Comparison of ENCODE assay signal across 6 worm cellular contexts in genomic region chrV:483289-483795, ce11.
TF ChIP-seq lines count a peak whose summit lies in the region.

Gene nhr-130 (minus strand): TSS chrV:483339.

TF ChIP-seq in whole organism, L1 larva, 84 proteins besides CTCF, POLR2A, EP300 and RAD21 (continues in another document):
- TF ChIP-seq lin-13 (GFP tag; optimal IDR thresholded peaks at IDR 0.05; lab: Kevin White, UChicago) (no peak), nhr-47 (tag; optimal IDR thresholded peaks at IDR 0.05; lab: Kevin White, UChicago) (no peak), ceh-90 (tag; optimal IDR thresholded peaks at IDR 0.05; lab: Kevin White, UChicago) (no peak), hlh-4 (tag; optimal IDR thresholded peaks at IDR 0.05; lab: Kevin White, UChicago) (no peak), Y116A8C.19 (tag; optimal IDR thresholded peaks at IDR 0.05; lab: Kevin White, UChicago; ENCODE audit: borderline replicate concordance) (no peak), mep-1 (tag; optimal IDR thresholded peaks at IDR 0.05; lab: Kevin White, UChicago) (no peak), efl-1 (optimal IDR thresholded peaks at IDR 0.05; lab: Kevin White, UChicago) (no peak), efl-1 (GFP tag; optimal IDR thresholded peaks at IDR 0.05 in 1 of 2; lab: Kevin White, UChicago) (no peak), elt-2 (tag; optimal IDR thresholded peaks at IDR 0.05; lab: Kevin White, UChicago) (peak; percentile 78), pax-3 (tag; optimal IDR thresholded peaks at IDR 0.05; lab: Kevin White, UChicago) (no peak), tlp-1 (tag; optimal IDR thresholded peaks at IDR 0.05; lab: Kevin White, UChicago) (peak; percentile 28), lin-14 (GFP tag; optimal IDR thresholded peaks at IDR 0.05; lab: Kevin White, UChicago) (peak; percentile 12), vab-15 (tag; optimal IDR thresholded peaks at IDR 0.05; lab: Kevin White, UChicago) (no peak), zag-1 (tag; optimal IDR thresholded peaks at IDR 0.05; lab: Kevin White, UChicago) (no peak), lsy-2 (tag; optimal IDR thresholded peaks at IDR 0.05; lab: Kevin White, UChicago) (no peak), xbp-1 (tag; optimal IDR thresholded peaks at IDR 0.05; lab: Kevin White, UChicago) (no peak)

TF ChIP-seq in whole organism, L2 larva, 48 proteins besides CTCF, POLR2A, EP300 and RAD21 (continues in another document):
- TF ChIP-seq nhr-77 (tag; optimal IDR thresholded peaks at IDR 0.05; lab: Kevin White, UChicago): no peak
- no peak for TF ChIP-seq peb-1 (tag; optimal IDR thresholded peaks at IDR 0.05; lab: Kevin White, UChicago)
- no peak for TF ChIP-seq unc-62 (GFP tag; optimal IDR thresholded peaks at IDR 0.05; lab: Kevin White, UChicago)
- peak; percentile 62 for TF ChIP-seq fos-1 (tag; optimal IDR thresholded peaks at IDR 0.05; lab: Kevin White, UChicago)
- TF ChIP-seq ztf-4 (tag; optimal IDR thresholded peaks at IDR 0.05; lab: Kevin White, UChicago): no peak
- TF ChIP-seq C34F6.9 (tag; optimal IDR thresholded peaks at IDR 0.05; lab: Kevin White, UChicago): no peak
- TF ChIP-seq blmp-1 (tag; optimal IDR thresholded peaks at IDR 0.05; lab: Kevin White, UChicago; ENCODE audit: insufficient read depth): no peak
- no peak for TF ChIP-seq Y55F3AM.14 (GFP tag; optimal IDR thresholded peaks at IDR 0.05; lab: Kevin White, UChicago)
- TF ChIP-seq gmeb-1 (tag; optimal IDR thresholded peaks at IDR 0.05; lab: Kevin White, UChicago): peak; percentile 23
- TF ChIP-seq ceh-16 (tag; optimal IDR thresholded peaks at IDR 0.05; lab: Kevin White, UChicago): no peak
- TF ChIP-seq sma-9 (GFP tag; optimal IDR thresholded peaks at IDR 0.05; lab: Kevin White, UChicago): peak; percentile 35
- TF ChIP-seq sma-9 (tag; optimal IDR thresholded peaks at IDR 0.05; lab: Kevin White, UChicago): no peak
- TF ChIP-seq nhr-6 (tag; optimal IDR thresholded peaks at IDR 0.05; lab: Kevin White, UChicago): no peak
- no peak for TF ChIP-seq crh-2 (tag; optimal IDR thresholded peaks at IDR 0.05; lab: Kevin White, UChicago)
- TF ChIP-seq nhr-10 (tag; optimal IDR thresholded peaks at IDR 0.05; lab: Kevin White, UChicago): no peak
- no peak for TF ChIP-seq nhr-129 (tag; optimal IDR thresholded peaks at IDR 0.05; lab: Kevin White, UChicago)

TF ChIP-seq in whole organism, L3 larva, 47 proteins besides CTCF, POLR2A, EP300 and RAD21:
- TF ChIP-seq pqm-1 (tag; optimal IDR thresholded peaks at IDR 0.05; lab: Kevin White, UChicago): peak; percentile 77
- no peak for TF ChIP-seq mml-1 (tag; optimal IDR thresholded peaks at IDR 0.05; lab: Kevin White, UChicago)
- no peak for TF ChIP-seq daf-12 (tag; optimal IDR thresholded peaks at IDR 0.05; lab: Kevin White, UChicago)
- peak; percentile 20 for TF ChIP-seq pha-4 (tag; optimal IDR thresholded peaks at IDR 0.05; lab: Kevin White, UChicago)
- TF ChIP-seq elt-2 (tag; optimal IDR thresholded peaks at IDR 0.05; lab: Kevin White, UChicago): peak; percentile 90

TF ChIP-seq in whole organism, L4 larva, 104 proteins besides CTCF, POLR2A, EP300 and RAD21:
- TF ChIP-seq pqm-1 (tag; optimal IDR thresholded peaks at IDR 0.05; lab: Kevin White, UChicago) (peak; percentile 81), dve-1 (tag; optimal IDR thresholded peaks at IDR 0.05; lab: Kevin White, UChicago; ENCODE audit: insufficient read depth) (peak; percentile 65), nhr-102 (tag; optimal IDR thresholded peaks at IDR 0.05; lab: Kevin White, UChicago) (peak; percentile 1), php-3 (GFP tag; IDR thresholded peaks at IDR 0.05; lab: Robert Waterston, UW) (peak; percentile 80), aha-1 (tag; lab: Kevin White, UChicago) (peak; percentile 46), dmd-6 (GFP tag; IDR thresholded peaks at IDR 0.05; lab: Robert Waterston, UW) (peak; percentile 57), hmg-1.1 (GFP tag; IDR thresholded peaks at IDR 0.05; lab: Robert Waterston, UW) (no peak), unc-62 (GFP tag; optimal IDR thresholded peaks at IDR 0.05 in 1 of 2; lab: Kevin White, UChicago) (no peak), unc-62 (tag; optimal IDR thresholded peaks at IDR 0.05; lab: Kevin White, UChicago) (no peak), nhr-77 (tag; optimal IDR thresholded peaks at IDR 0.05; lab: Kevin White, UChicago) (peak; percentile 48), nhr-28 (tag; optimal IDR thresholded peaks at IDR 0.05; lab: Kevin White, UChicago) (peak; percentile 91), hlh-11 (tag; optimal IDR thresholded peaks at IDR 0.05; lab: Kevin White, UChicago) (peak; percentile 31), ceh-20 (GFP tag; IDR thresholded peaks at IDR 0.05; lab: Robert Waterston, UW) (no peak), daf-16 (GFP tag; optimal IDR thresholded peaks at IDR 0.05; lab: Kevin White, UChicago) (no peak), daf-16 (tag; optimal IDR thresholded peaks at IDR 0.05; lab: Kevin White, UChicago) (peak; percentile 86), nhr-76 (tag; optimal IDR thresholded peaks at IDR 0.05; lab: Kevin White, UChicago) (no peak), cey-2 (tag; optimal IDR thresholded peaks at IDR 0.05; lab: Kevin White, UChicago; ENCODE audit: borderline replicate concordance, insufficient read depth) (no peak)

TF ChIP-seq in whole organism, late embryonic, 69 proteins besides CTCF, POLR2A, EP300 and RAD21:
- no peak for TF ChIP-seq pag-3 (tag; optimal IDR thresholded peaks at IDR 0.05; lab: Kevin White, UChicago; ENCODE audit: borderline replicate concordance)
- TF ChIP-seq K02D7.2 (tag; optimal IDR thresholded peaks at IDR 0.05; lab: Kevin White, UChicago): no peak
- TF ChIP-seq ahr-1 (tag; optimal IDR thresholded peaks at IDR 0.05; lab: Kevin White, UChicago): no peak
- no peak for TF ChIP-seq fkh-10 (GFP tag; optimal IDR thresholded peaks at IDR 0.05; lab: Kevin White, UChicago)
- no peak for TF ChIP-seq T23F11.4 (GFP tag; optimal IDR thresholded peaks at IDR 0.05; lab: Kevin White, UChicago)
- TF ChIP-seq elt-2 (tag; optimal IDR thresholded peaks at IDR 0.05; lab: Kevin White, UChicago): peak; percentile 59
- no peak for TF ChIP-seq sdc-2 (tag; optimal IDR thresholded peaks at IDR 0.05; lab: Kevin White, UChicago)
- no peak for TF ChIP-seq pha-2 (tag; optimal IDR thresholded peaks at IDR 0.05; lab: Kevin White, UChicago)

TF ChIP-seq in whole organism, young adult, 124 proteins besides CTCF, POLR2A, EP300 and RAD21:
- TF ChIP-seq egl-18 (GFP tag; IDR thresholded peaks at IDR 0.05; lab: Robert Waterston, UW) (no peak), Y56A3A.18 (GFP tag; IDR thresholded peaks at IDR 0.05; lab: Robert Waterston, UW) (no peak), B0261.1 (tag; optimal IDR thresholded peaks at IDR 0.05; lab: Kevin White, UChicago) (no peak), sdz-38 (tag; optimal IDR thresholded peaks at IDR 0.05; lab: Kevin White, UChicago) (no peak), lsy-27 (tag; optimal IDR thresholded peaks at IDR 0.05; lab: Kevin White, UChicago; ENCODE audit: borderline replicate concordance, insufficient read depth) (no peak), nhr-80 (tag; optimal IDR thresholded peaks at IDR 0.05; lab: Kevin White, UChicago) (peak; percentile 42), cebp-2 (GFP tag; IDR thresholded peaks at IDR 0.05; lab: Robert Waterston, UW) (no peak), snpc-1.3 (tag; optimal IDR thresholded peaks at IDR 0.05; lab: Kevin White, UChicago; ENCODE audit: insufficient read depth) (no peak)
